Fruit fly (Drosophila melanogaster) whole organism, larva: ENCODE results near the gene CG13995.

ENCODE experiments used
- noc ChIP-seq: fragments of 200-800 bp; sonication (Bioruptor generic); optimal IDR thresholded peaks from 3 replicates; lab custom pipeline; 2019; ENCODE audit warnings: missing biosample characterization, mild to moderate bottlenecking, missing genetic modification characterization, moderate library complexity

The CG13995 gene

dm6 chr2L:6089604-6090198 is 35.6 kb downstream of the CG13995 start:
- no peak for TF ChIP-seq noc

- TF ChIP-seq noc, result peak; percentile 22
Measured at dm6 chr2L:6090365-6090764, 36.3 kb downstream of the CG13995 start.

DNA sequence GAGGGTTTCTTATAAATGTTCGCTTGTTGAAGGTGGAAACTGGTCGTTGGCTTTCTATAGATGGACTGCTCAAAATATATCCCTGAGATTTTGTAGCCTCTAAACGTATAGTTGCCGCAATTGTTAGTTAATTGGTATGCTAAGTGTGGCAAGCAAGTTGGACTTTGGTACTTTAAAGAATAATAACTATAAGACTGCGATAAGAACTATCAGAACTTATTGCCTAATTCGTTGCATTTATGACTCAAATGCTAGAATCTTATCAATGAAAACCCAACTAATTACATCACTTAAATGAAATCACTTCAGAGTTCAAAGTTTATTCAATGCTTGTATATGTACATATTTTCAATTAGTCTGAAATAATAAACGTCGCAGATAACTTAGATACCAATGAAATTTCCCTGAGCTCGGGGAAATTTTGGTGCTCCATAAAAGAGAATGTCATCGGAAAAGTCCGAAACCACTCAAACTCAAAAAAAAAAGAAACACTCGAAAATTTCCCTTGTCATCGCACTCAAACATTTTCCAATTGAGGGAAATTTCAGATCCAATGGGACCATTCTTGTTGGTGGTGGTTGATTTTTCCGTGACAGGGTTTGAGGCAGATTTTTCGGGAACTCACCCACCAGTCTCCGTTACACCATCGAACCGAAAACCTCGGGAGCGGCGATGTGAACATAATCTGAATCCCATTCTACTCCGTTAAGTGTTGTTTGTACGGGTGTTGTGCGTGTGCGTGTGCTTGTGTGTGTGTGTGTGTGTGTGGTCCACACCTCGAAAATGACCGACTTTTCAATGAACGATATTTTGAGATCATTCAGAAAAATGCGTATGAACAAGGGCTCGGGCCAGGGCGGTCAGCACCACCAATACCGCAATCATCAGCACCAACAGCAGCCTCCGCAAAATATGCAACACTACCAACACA is 36.9 kb downstream of the CG13995 start, which contains the start of gene CG45075:
Gene CG45075, plus strand, starts transcription at position 627 of the 931 bp plus-strand sequence.
- no peak for TF ChIP-seq noc

- no peak for TF ChIP-seq noc
Measured at dm6 chr2L:6092300-6092699, 38.2 kb downstream of the CG13995 start.

DNA sequence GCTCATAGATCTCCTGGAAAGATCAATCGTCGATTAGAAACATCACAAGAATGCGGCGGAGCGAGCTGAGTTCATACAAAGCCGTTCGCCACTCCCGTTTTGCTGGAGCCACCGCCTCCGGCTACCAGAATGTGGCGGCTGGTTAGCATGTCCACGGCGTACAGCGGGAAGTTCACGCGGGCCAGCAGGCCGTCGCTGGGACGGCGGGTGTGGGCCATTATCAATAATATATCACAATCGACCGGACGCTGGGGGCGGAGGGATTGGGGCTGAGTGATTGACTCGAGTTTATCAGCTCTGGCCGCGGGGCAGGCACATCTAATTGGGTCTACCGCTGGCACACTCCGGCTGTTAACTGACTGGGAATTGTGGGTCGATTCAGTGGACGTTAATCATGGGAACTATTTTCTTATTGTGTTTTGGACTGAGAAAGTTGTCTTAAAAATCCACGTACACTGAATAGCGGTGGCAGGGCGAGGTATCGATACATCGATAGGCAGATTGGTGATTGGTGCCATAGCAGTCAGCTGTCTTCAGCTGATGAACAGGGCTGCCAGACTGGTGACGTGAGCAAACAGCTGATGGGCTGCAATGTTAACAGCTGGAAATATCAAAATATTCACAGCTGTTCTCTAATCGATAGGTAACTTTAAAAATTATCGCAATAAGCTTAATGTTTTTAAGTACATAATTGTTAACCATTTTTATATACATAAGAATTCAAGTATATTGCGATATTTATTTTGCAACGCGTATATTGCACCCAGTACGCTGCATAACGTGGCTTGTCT is 44.6 kb downstream of the CG13995 start, which contains the start of gene CG9175:
Gene CG9175, minus strand, starts transcription at position 488 of the 791 bp plus-strand sequence.
- peak; percentile 56 for TF ChIP-seq noc

DNA sequence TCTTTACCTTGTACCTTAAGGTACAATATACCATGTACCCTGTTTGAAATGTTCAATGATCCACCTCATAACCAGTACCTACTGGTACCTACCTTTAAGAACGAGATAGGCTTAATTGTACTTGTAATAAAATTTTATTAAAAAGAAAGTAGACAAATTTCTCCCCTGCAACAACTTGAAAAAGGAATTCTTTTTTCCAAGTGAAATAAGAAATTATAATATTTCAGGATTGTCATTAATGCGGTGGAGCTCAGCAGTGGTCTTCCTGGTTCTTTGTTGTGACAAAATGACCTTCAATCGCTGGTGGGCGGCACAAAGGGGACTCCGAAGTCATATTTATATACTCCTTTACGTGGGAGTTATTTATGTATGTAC is 45.2 kb downstream of the CG13995 start:
- no peak for TF ChIP-seq noc

dm6 chr2L:6100202-6100689 is 46.1 kb downstream of the CG13995 start, which contains the start of gene stai:
Gene stai (plus strand): TSS chr2L:6100377.
- TF ChIP-seq noc, result no peak

DNA sequence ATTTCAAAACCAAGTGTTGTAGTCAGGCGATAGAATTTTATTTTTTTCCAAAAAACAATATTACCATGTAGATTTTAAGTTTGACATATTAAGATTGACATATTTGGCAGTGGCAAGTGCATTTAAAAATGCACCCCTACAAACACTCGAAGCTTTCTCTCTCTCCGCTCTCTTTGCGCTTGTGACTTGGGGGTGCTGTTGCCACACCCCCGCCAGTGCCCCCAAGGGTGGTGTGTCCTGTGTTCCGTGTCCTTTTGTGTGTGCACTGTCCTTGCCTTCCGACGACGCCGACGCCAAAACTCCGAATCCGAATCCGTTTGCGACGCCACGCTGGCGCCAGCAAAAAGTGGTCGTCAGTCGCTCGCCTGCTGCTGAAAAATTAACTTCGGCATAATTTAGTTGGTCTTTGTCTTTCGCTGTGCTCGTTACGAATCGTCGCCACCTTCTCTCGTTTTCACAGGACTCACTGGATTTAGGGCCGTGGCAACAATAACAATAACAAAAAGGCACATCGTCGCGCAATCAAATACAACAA is 55.3 kb downstream of the CG13995 start:
- no peak for TF ChIP-seq noc
